Fruit fly (Drosophila melanogaster): ENCODE results near the gene CG1789.

CG1789 gene

dm6 chrX:8709234-8709843, 11.0 kb upstream of the CG1789 start, which contains the start of gene Hexo2 (continued):
- peak; percentile 87 for TF ChIP-seq shn (GFP tag; optimal IDR thresholded peaks at IDR 0.05)
- peak; percentile 90 for TF ChIP-seq Asciz (GFP tag; optimal IDR thresholded peaks at IDR 0.05)
- TF ChIP-seq Drgx (GFP tag; IDR thresholded peaks at IDR 0.05): peak; percentile 98
- peak; percentile 93 for TF ChIP-seq CG11247 (GFP tag; IDR thresholded peaks at IDR 0.05)
- peak; percentile 83 for TF ChIP-seq CG13123 (GFP tag; optimal IDR thresholded peaks at IDR 0.05)
- TF ChIP-seq Rfx (GFP tag; IDR thresholded peaks at IDR 0.05): peak; percentile 92
- TF ChIP-seq unpg (GFP tag; optimal IDR thresholded peaks at IDR 0.05): peak; percentile 92
- peak; percentile 44 for TF ChIP-seq Sry-β (GFP tag; optimal IDR thresholded peaks at IDR 0.05)
- peak; percentile 94 for TF ChIP-seq CG11093 (GFP tag; IDR thresholded peaks at IDR 0.05)
- peak; percentile 82 for TF ChIP-seq CG2120 (GFP tag; optimal IDR thresholded peaks at IDR 0.05)
- TF ChIP-seq CG34224 (GFP tag; IDR thresholded peaks at IDR 0.05; ENCODE audit: partially characterized antibody): no peak
- TF ChIP-seq Fer1 (GFP tag; optimal IDR thresholded peaks at IDR 0.05): peak; percentile 85
- TF ChIP-seq CG31388 (GFP tag; optimal IDR thresholded peaks at IDR 0.05): peak; percentile 92
- no peak for TF ChIP-seq Tbp (GFP tag; optimal IDR thresholded peaks at IDR 0.05)
- TF ChIP-seq maf-S (GFP tag; optimal IDR thresholded peaks at IDR 0.05): peak; percentile 85
- no peak for TF ChIP-seq HLH4C (GFP tag; IDR thresholded peaks at IDR 0.05; ENCODE audit: partially characterized antibody)
- peak; percentile 88 for TF ChIP-seq CG9876 (GFP tag; optimal IDR thresholded peaks at IDR 0.05)
- no peak for TF ChIP-seq br (optimal IDR thresholded peaks at IDR 0.05)
- peak; percentile 34 for TF ChIP-seq CG3995 (GFP tag; optimal IDR thresholded peaks at IDR 0.05)
- TF ChIP-seq CG11560 (tag; IDR thresholded peaks at IDR 0.05): peak; percentile 78
- TF ChIP-seq CG6272 (GFP tag; IDR thresholded peaks at IDR 0.05): peak; percentile 92
- peak; percentile 96 for TF ChIP-seq ase (GFP tag; IDR thresholded peaks at IDR 0.05)
- peak; percentile 91 for TF ChIP-seq dati (GFP tag; IDR thresholded peaks at IDR 0.05)
- TF ChIP-seq CG8089 (GFP tag; optimal IDR thresholded peaks at IDR 0.05): peak; percentile 93
- peak; percentile 84; the same call in 2 of the 3 replicates for TF ChIP-seq CG7357 (GFP tag; IDR thresholded peaks at IDR 0.05)
- TF ChIP-seq hbn (GFP tag; IDR thresholded peaks at IDR 0.05; ENCODE audit: partially characterized antibody): no peak
- no peak for TF ChIP-seq CG42726 (GFP tag; IDR thresholded peaks at IDR 0.05; ENCODE audit: partially characterized antibody)
- peak; percentile 77 for TF ChIP-seq CG8290 (GFP tag; optimal IDR thresholded peaks at IDR 0.05)
- peak; percentile 19 to 98 for TF ChIP-seq CG8290 (tag; optimal IDR thresholded peaks at IDR 0.05)
- peak; percentile 96 for TF ChIP-seq ara (GFP tag; IDR thresholded peaks at IDR 0.05)
- TF ChIP-seq prd (optimal IDR thresholded peaks at IDR 0.05): no peak
- TF ChIP-seq prd (GFP tag; IDR thresholded peaks at IDR 0.05): peak; percentile 97
- TF ChIP-seq CG15269 (tag; optimal IDR thresholded peaks at IDR 0.05): peak; percentile 88
- peak; percentile 92 for TF ChIP-seq pb (GFP tag; optimal IDR thresholded peaks at IDR 0.05)
- peak; percentile 83 for TF ChIP-seq CG2202 (tag; optimal IDR thresholded peaks at IDR 0.05)
- TF ChIP-seq danr (GFP tag; IDR thresholded peaks at IDR 0.05): peak; percentile 91
- no peak for TF ChIP-seq stwl (tag; optimal IDR thresholded peaks at IDR 0.05)
- TF ChIP-seq CG3163 (GFP tag; optimal IDR thresholded peaks at IDR 0.05): peak; percentile 85
- no peak for TF ChIP-seq Hr39 (optimal IDR thresholded peaks at IDR 0.05)
- peak; percentile 82 for TF ChIP-seq odd (GFP tag; optimal IDR thresholded peaks at IDR 0.05)
- TF ChIP-seq Mes4 (GFP tag; optimal IDR thresholded peaks at IDR 0.05): peak; percentile 94
- no peak for TF ChIP-seq CG2129 (GFP tag; IDR thresholded peaks at IDR 0.05; ENCODE audit: partially characterized antibody)
- peak; percentile 53; the same call in 1 of the 3 replicates for TF ChIP-seq z (GFP tag; IDR thresholded peaks at IDR 0.05)
- peak; percentile 95 for TF ChIP-seq dimm (GFP tag; IDR thresholded peaks at IDR 0.05)
- TF ChIP-seq CG2678 (tag; optimal IDR thresholded peaks at IDR 0.05): peak; percentile 91
- peak; percentile 96 for TF ChIP-seq CG10366 (GFP tag; IDR thresholded peaks at IDR 0.05)
- TF ChIP-seq crp (GFP tag; optimal IDR thresholded peaks at IDR 0.05): peak in 1 of 2 experiments; percentile 57
- TF ChIP-seq CG14050 (GFP tag; IDR thresholded peaks at IDR 0.05): peak; percentile 94
- peak; percentile 90 for TF ChIP-seq CG1602 (GFP tag; optimal IDR thresholded peaks at IDR 0.05)
- TF ChIP-seq sd (tag; optimal IDR thresholded peaks at IDR 0.05): peak; percentile 44
- TF ChIP-seq ems (GFP tag; optimal IDR thresholded peaks at IDR 0.05): peak; percentile 92
- no peak for TF ChIP-seq CG13894 (tag; optimal IDR thresholded peaks at IDR 0.05)

Data from whole organism, embryonic.